Worm (Caenorhabditis elegans) whole organism, L2 larva: ENCODE data around the gene C13G5.2.

Source experiments
- F13H6.1 ChIP-seq: sonication (generic microtip); optimal IDR thresholded peaks from 2 replicates; lab custom pipeline; 2016; ENCODE audit warnings: missing genetic modification characterization, missing compliant biosample characterization
- R02D3.7 ChIP-seq: fragments of 150-350 bp; optimal IDR thresholded peaks from 2 replicates; lab custom pipeline; 2014; ENCODE audit warnings: missing biosample characterization, missing genetic modification characterization
- Y55F3AM.14 ChIP-seq: fragments of 200-800 bp; sonication (Bioruptor generic); optimal IDR thresholded peaks from 2 replicates; lab custom pipeline; 2018; ENCODE audit warnings: mild to moderate bottlenecking, missing genetic modification characterization, missing compliant biosample characterization
- ZK546.5 ChIP-seq: sonication (generic microtip); optimal IDR thresholded peaks from 2 replicates; lab custom pipeline; 2017; ENCODE audit warnings: missing biosample characterization, missing genetic modification characterization
- aly-2 ChIP-seq: fragments of 150-350 bp; optimal IDR thresholded peaks from 2 replicates; lab custom pipeline; 2014; ENCODE audit warnings: missing biosample characterization, missing genetic modification characterization
- ama-1 ChIP-seq: fragments of 150-350 bp; optimal IDR thresholded peaks from 2 replicates; lab custom pipeline; 2018; ENCODE audit warnings: inconsistent platforms
- ceh-16 ChIP-seq: fragments of 150-350 bp; optimal IDR thresholded peaks from 2 replicates; lab custom pipeline; 2014; ENCODE audit warnings: missing biosample characterization, missing genetic modification characterization
- ceh-82 ChIP-seq: fragments of 150-350 bp; optimal IDR thresholded peaks from 2 replicates; lab custom pipeline; 2014; ENCODE audit warnings: missing biosample characterization, missing genetic modification characterization
- egl-27 ChIP-seq: sonication (generic microtip); optimal IDR thresholded peaks from 3 replicates; lab custom pipeline; 2017; ENCODE audit warnings: missing biosample characterization, missing genetic modification reagents, missing genetic modification characterization
- elt-3 ChIP-seq: sonication (generic microtip); optimal IDR thresholded peaks from 2 replicates; lab custom pipeline; 2017; ENCODE audit warnings: missing biosample characterization, missing genetic modification characterization
- fos-1 ChIP-seq: fragments of 150-350 bp; optimal IDR thresholded peaks from 2 replicates; lab custom pipeline; 2014; ENCODE audit warnings: missing biosample characterization, missing genetic modification characterization
- gmeb-1 ChIP-seq: fragments of 150-350 bp; optimal IDR thresholded peaks from 2 replicates; lab custom pipeline; 2014; ENCODE audit warnings: missing biosample characterization, missing genetic modification characterization
- lin-11 ChIP-seq: fragments of 150-350 bp; sonication (generic microtip); optimal IDR thresholded peaks from 2 replicates; lab custom pipeline; 2014; ENCODE audit warnings: missing biosample characterization, missing genetic modification characterization, inconsistent platforms, mixed read lengths
- lin-13 ChIP-seq: fragments of 150-350 bp; optimal IDR thresholded peaks from 2 replicates; lab custom pipeline; 2014; ENCODE audit warnings: missing biosample characterization, missing genetic modification reagents, missing genetic modification characterization
- lin-39 ChIP-seq: fragments of 150-350 bp; optimal IDR thresholded peaks from 2 replicates; lab custom pipeline; 2014; ENCODE audit warnings: missing biosample characterization, missing genetic modification reagents, missing genetic modification characterization
- lsy-2 ChIP-seq, 2 experiments: fragments of 150-350 bp in 1 of 2; sonication (generic microtip) in 1 of 2; optimal IDR thresholded peaks; 2 replicates each; lab custom pipeline; 2014 to 2017; ENCODE audit warnings: missing biosample characterization in 2 of 2, missing genetic modification characterization in 2 of 2
- mab-5 ChIP-seq: fragments of 150-350 bp; optimal IDR thresholded peaks from 2 replicates; lab custom pipeline; 2014; ENCODE audit warnings: missing biosample characterization, missing genetic modification characterization
- mbf-1 ChIP-seq: sonication (generic microtip); optimal IDR thresholded peaks from 2 replicates; lab custom pipeline; 2017; ENCODE audit warnings: missing biosample characterization, missing genetic modification characterization
- mdl-1 ChIP-seq, 2 experiments: fragments of 150-350 bp in 1 of 2; sonication (generic microtip) in 1 of 2; optimal IDR thresholded peaks; 2 replicates each; lab custom pipeline; 2017; ENCODE audit warnings: missing biosample characterization in 2 of 2, missing genetic modification characterization in 2 of 2
- nhr-12 ChIP-seq: fragments of 150-350 bp; optimal IDR thresholded peaks from 2 replicates; lab custom pipeline; 2014; ENCODE audit warnings: missing biosample characterization, missing genetic modification characterization
- nhr-129 ChIP-seq: fragments of 150-350 bp; optimal IDR thresholded peaks from 2 replicates; lab custom pipeline; 2014; ENCODE audit warnings: missing biosample characterization, missing genetic modification characterization
- nhr-21 ChIP-seq: fragments of 150-350 bp; optimal IDR thresholded peaks from 2 replicates; lab custom pipeline; 2014; ENCODE audit warnings: missing biosample characterization, missing genetic modification characterization
- nhr-23 ChIP-seq: fragments of 150-350 bp; optimal IDR thresholded peaks from 2 replicates; lab custom pipeline; 2014; ENCODE audit warnings: missing biosample characterization, missing genetic modification reagents, missing genetic modification characterization
- nhr-237 ChIP-seq: fragments of 150-350 bp; optimal IDR thresholded peaks from 2 replicates; lab custom pipeline; 2014; ENCODE audit warnings: missing biosample characterization, missing genetic modification characterization
- nhr-25 ChIP-seq: fragments of 150-350 bp; sonication (generic microtip); optimal IDR thresholded peaks from 3 replicates; lab custom pipeline; 2014; ENCODE audit warnings: missing biosample characterization, missing genetic modification characterization
- nhr-6 ChIP-seq: fragments of 150-350 bp; optimal IDR thresholded peaks from 2 replicates; lab custom pipeline; 2014; ENCODE audit warnings: missing biosample characterization, missing genetic modification characterization
- nhr-77 ChIP-seq: fragments of 150-350 bp; optimal IDR thresholded peaks from 2 replicates; lab custom pipeline; 2014; ENCODE audit warnings: missing biosample characterization, missing genetic modification characterization
- sem-4 ChIP-seq: fragments of 150-350 bp; optimal IDR thresholded peaks from 2 replicates; lab custom pipeline; 2014; ENCODE audit warnings: missing biosample characterization, missing genetic modification reagents, missing genetic modification characterization
- sma-3 ChIP-seq: sonication (generic microtip); optimal IDR thresholded peaks from 2 replicates; lab custom pipeline; 2016; ENCODE audit warnings: missing genetic modification reagents, missing genetic modification characterization, missing compliant biosample characterization
- sma-9 ChIP-seq, 2 experiments: fragments of 150-350 bp in 1 of 2; sonication (generic microtip) in 1 of 2; optimal IDR thresholded peaks; 2 replicates each; lab custom pipeline; 2014 to 2016; ENCODE audit warnings: missing genetic modification characterization in 2 of 2, mild to moderate bottlenecking in 1 of 2, missing biosample characterization in 1 of 2, missing compliant biosample characterization in 1 of 2, missing genetic modification reagents in 1 of 2, moderate library complexity in 1 of 2
- unc-62 ChIP-seq: fragments of 150-350 bp; optimal IDR thresholded peaks from 2 replicates; lab custom pipeline; 2014; ENCODE audit warnings: missing biosample characterization, missing genetic modification reagents, missing genetic modification characterization
- zag-1 ChIP-seq: fragments of 150-350 bp; optimal IDR thresholded peaks from 2 replicates; lab custom pipeline; 2014; ENCODE audit warnings: missing biosample characterization, missing genetic modification characterization
- ztf-1 ChIP-seq: fragments of 200-800 bp; sonication (Bioruptor generic); conservative IDR thresholded peaks from 2 replicates; pipeline ENCODE4 v1.3.6; 2022; ENCODE audit warnings: missing genetic modification characterization, missing compliant biosample characterization
- ztf-11 ChIP-seq: sonication (generic microtip); optimal IDR thresholded peaks from 2 replicates; lab custom pipeline; 2017; ENCODE audit warnings: missing biosample characterization, missing genetic modification characterization
- ztf-4 ChIP-seq: fragments of 150-350 bp; optimal IDR thresholded peaks from 2 replicates; lab custom pipeline; 2014; ENCODE audit warnings: missing biosample characterization, missing genetic modification characterization

The C13G5.2 gene

DNA sequence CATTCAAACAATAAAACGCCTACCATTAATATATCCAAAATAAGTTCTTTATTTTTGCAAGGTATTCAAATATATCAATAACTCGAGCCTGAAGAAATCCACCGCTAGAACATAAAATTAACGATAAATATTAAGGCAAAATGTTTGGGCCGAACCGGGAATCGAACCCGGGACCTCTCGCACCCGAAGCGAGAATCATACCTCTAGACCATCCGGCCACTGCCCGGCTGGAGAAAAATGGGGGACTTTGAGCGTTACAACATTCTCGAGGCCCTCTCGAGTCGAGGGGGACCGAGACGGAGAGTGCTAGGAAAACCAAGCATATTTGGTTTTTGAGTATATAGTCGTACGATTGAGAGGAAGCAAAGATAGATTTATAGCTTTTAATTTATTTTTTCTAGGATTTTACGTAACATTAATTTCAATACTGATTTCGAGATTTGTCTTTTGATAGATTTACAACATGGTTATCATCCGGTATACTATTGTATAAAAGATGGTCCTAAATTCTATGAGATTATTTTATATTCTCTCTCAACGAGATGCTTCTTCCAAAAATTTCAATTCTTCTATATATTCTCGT, 32.1 kb upstream of the C13G5.2 start, which contains the start of gene flp-23 (continued):
- no peak for TF ChIP-seq ztf-1
- TF ChIP-seq gmeb-1 (tag; lab: Kevin White, UChicago) = no peak
- no peak for TF ChIP-seq ztf-4
- TF ChIP-seq nhr-237 = no peak
- no peak for TF ChIP-seq nhr-77 (tag; lab: Kevin White, UChicago)
- no peak for TF ChIP-seq ZK546.5 (tag; lab: Kevin White, UChicago)
- peak; percentile 43 for TF ChIP-seq lin-13 (GFP tag; lab: Kevin White, UChicago)
- no peak for TF ChIP-seq nhr-12 (tag; lab: Kevin White, UChicago)
- no peak for TF ChIP-seq mdl-1 (tag; optimal IDR thresholded peaks at IDR 0.05; lab: Kevin White, UChicago)
- TF ChIP-seq R02D3.7 = no peak
- no peak for TF ChIP-seq lin-11 (tag; lab: Kevin White, UChicago)
- peak in 1 of 2 experiments; percentile 48 for TF ChIP-seq lsy-2 (tag; optimal IDR thresholded peaks at IDR 0.05; lab: Kevin White, UChicago)
- peak; percentile 10 for TF ChIP-seq sma-3
- no peak for TF ChIP-seq nhr-25
- no peak for TF ChIP-seq elt-3 (tag; lab: Kevin White, UChicago)
- TF ChIP-seq, all 48 proteins: peak for 5

DNA sequence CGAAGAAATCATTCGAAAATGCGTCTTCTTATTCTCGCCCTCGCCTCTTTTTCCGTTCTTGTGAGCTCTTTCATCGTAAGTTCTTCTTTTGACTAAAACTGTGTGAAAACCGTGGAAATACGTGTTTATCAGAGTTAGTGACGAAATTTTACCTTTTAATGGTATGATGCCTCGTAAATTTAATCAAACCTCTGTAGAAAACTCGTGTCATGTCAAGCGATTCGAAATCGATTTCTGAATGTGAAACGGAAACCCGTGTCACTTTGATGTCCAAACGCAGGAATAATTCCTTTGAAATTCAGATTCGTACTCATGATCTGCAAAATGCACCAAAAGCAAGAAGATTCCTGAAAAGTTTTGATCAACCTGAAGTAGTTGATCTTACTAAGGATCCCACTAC, 30.3 kb upstream of the C13G5.2 start, which contains the start of gene F22B7.3:
Gene F22B7.3, plus strand, starts transcription at position 301 of the 400 bp plus-strand sequence.
- TF ChIP-seq nhr-21 (tag; lab: Kevin White, UChicago) (no peak), mab-5 (tag; lab: Kevin White, UChicago) (no peak), nhr-77 (tag; lab: Kevin White, UChicago) (no peak), nhr-23 (tag; lab: Kevin White, UChicago) (no peak)
- TF ChIP-seq, all 48 proteins: peak for 0

DNA sequence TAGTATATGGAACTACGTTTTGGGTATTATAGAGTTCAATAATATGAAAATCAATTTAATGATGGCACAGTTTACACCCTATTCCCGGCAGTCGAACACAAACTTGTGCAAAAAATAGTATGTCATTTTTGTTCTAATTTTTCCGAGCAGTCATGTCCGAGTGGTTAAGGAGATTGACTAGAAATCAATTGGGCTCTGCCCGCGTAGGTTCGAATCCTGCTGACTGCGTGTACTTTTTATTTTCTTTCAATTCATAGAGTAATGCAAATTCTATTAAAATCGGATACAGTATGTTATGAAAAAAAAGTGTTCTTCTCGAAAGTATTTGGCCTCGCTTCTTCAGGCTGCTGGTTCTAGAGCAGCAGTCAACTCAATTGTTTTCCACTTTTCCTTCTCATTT, 27.8 kb upstream of the C13G5.2 start:
- TF ChIP-seq sma-9 (GFP tag; optimal IDR thresholded peaks at IDR 0.05; lab: Kevin White, UChicago) = peak; percentile 9
- TF ChIP-seq sma-9 (tag; optimal IDR thresholded peaks at IDR 0.05; lab: Kevin White, UChicago) = no peak
- TF ChIP-seq fos-1 (tag; lab: Kevin White, UChicago) = peak; percentile 32
- TF ChIP-seq nhr-21 (tag; lab: Kevin White, UChicago) = no peak
- no peak for TF ChIP-seq lin-13 (GFP tag; lab: Kevin White, UChicago)
- no peak for TF ChIP-seq unc-62 (GFP tag; lab: Kevin White, UChicago)
- TF ChIP-seq sem-4 (tag; lab: Kevin White, UChicago) = no peak

DNA sequence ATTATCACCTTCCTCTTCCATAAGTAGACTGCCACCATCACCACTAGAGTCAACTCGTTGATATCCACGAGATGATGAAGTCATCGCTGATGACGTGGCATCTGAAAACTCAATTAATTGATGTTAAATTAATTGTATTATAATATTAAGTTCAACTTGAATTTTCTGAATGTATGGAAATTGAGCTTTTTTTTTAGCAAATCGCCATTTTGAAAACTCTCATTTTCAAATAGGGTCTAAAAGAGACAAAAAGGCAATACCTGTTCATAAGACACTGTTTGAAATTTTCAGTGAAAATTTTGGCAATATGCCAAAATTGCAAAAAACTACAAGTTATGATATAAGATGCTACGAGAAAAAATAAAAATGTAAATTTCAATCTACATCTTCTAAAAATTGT, 25.4 kb upstream of the C13G5.2 start, which contains the start of gene twk-7:
Gene twk-7, minus strand, starts transcription at position 101 of the 400 bp plus-strand sequence.
- TF ChIP-seq mbf-1 (tag; lab: Kevin White, UChicago) (no peak), ceh-82 (no peak), mab-5 (tag; lab: Kevin White, UChicago) (no peak), ztf-1 (no peak)

DNA sequence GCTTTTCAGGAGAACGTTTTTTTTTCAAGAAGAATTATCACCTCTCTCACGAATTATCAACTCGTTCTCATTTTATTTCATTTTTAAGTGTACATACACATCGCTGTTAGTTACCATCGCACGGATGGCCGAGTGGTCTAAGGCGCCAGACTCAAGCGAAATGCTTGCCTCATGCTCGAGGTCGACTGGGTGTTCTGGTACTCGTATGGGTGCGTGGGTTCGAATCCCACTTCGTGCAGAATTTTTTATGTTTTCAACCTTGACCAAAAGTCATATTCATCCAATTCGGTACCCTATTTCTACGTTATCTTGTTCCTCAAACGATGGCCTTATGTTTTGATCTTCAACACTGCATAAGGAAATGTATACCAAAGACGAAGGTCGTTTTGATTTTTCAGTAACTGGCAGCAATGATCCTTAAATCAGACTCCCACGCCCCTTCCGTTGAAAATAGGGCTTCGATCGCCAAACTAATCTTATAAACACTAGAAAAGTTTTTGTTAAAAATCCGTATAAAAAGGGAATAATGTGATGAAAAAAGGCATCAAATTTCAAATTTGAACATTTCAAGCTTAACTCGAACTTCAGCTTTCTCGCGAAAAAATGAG, 21.0 kb upstream of the C13G5.2 start, which contains the start of gene fip-1:
Gene fip-1, plus strand, starts transcription at position 558 of the 608 bp plus-strand sequence.
- TF ChIP-seq sma-3 (peak; percentile 44), ceh-16 (tag; lab: Kevin White, UChicago) (no peak), sem-4 (tag; lab: Kevin White, UChicago) (no peak), zag-1 (tag; lab: Kevin White, UChicago) (no peak), nhr-6 (tag; lab: Kevin White, UChicago) (no peak), fos-1 (tag; lab: Kevin White, UChicago) (peak; percentile 16), ama-1 (lab: Kevin White, UChicago) (no peak), nhr-129 (tag; lab: Kevin White, UChicago) (no peak), Y55F3AM.14 (GFP tag; lab: Kevin White, UChicago) (no peak), F13H6.1 (tag; lab: Kevin White, UChicago) (no peak), ztf-11 (tag; lab: Kevin White, UChicago) (no peak), aly-2 (tag; lab: Kevin White, UChicago) (no peak), egl-27 (tag; lab: Kevin White, UChicago) (no peak), lin-39 (tag; lab: Kevin White, UChicago) (no peak), nhr-21 (tag; lab: Kevin White, UChicago) (no peak), gmeb-1 (tag; lab: Kevin White, UChicago) (no peak), lin-13 (GFP tag; lab: Kevin White, UChicago) (no peak), ztf-4 (no peak)
